Fruit fly (Drosophila melanogaster): Measurements from ENCODE around the gene BOD1.
A peak's percentile ranks its signal among the peaks of the same experiment; 100 is the strongest.

dm6 chr3R:27946555-27947204, 8.6 kb downstream of the BOD1 start:
- peak; percentile 13 for TF ChIP-seq Crg-1 (GFP tag; optimal IDR thresholded peaks at IDR 0.05)
- TF ChIP-seq CG11617 (GFP tag; optimal IDR thresholded peaks at IDR 0.05), result no peak
- no peak for TF ChIP-seq tj (GFP tag; optimal IDR thresholded peaks at IDR 0.05)
- TF ChIP-seq CG7045 (GFP tag; optimal IDR thresholded peaks at IDR 0.05), result no peak
- no peak for TF ChIP-seq kay (GFP tag; ENCODE audit: borderline replicate concordance)
